Worm (Caenorhabditis elegans) whole organism, L2 larva: ENCODE measurements around the gene his-31.
A peak's percentile ranks its signal among the peaks of the same experiment; 100 is the strongest.

Experiments
- F13H6.1 ChIP-seq: sonication (generic microtip); optimal IDR thresholded peaks from 2 replicates; lab custom pipeline; 2016; ENCODE audit warnings: missing genetic modification characterization, missing compliant biosample characterization
- Y55F3AM.14 ChIP-seq: fragments of 200-800 bp; sonication (Bioruptor generic); optimal IDR thresholded peaks from 2 replicates; lab custom pipeline; 2018; ENCODE audit warnings: mild to moderate bottlenecking, missing genetic modification characterization, missing compliant biosample characterization
- alr-1 ChIP-seq: fragments of 150-350 bp; optimal IDR thresholded peaks from 2 replicates; lab custom pipeline; 2014; ENCODE audit warnings: missing biosample characterization, missing genetic modification characterization
- ama-1 ChIP-seq: fragments of 150-350 bp; optimal IDR thresholded peaks from 2 replicates; lab custom pipeline; 2018; ENCODE audit warnings: inconsistent platforms
- blmp-1 ChIP-seq: sonication (generic microtip); optimal IDR thresholded peaks from 2 replicates; lab custom pipeline; 2017; ENCODE audit warnings: missing genetic modification characterization, mild to moderate bottlenecking, missing compliant biosample characterization, antibody characterized with exemption, moderate library complexity; ENCODE audit not compliant: insufficient read depth
- crh-2 ChIP-seq: sonication (generic microtip); optimal IDR thresholded peaks from 2 replicates; lab custom pipeline; 2017; ENCODE audit warnings: missing biosample characterization, missing genetic modification characterization
- dmd-4 ChIP-seq: sonication (generic microtip); optimal IDR thresholded peaks from 2 replicates; lab custom pipeline; 2017; ENCODE audit warnings: missing biosample characterization, missing genetic modification characterization
- egl-27 ChIP-seq: sonication (generic microtip); optimal IDR thresholded peaks from 3 replicates; lab custom pipeline; 2017; ENCODE audit warnings: missing biosample characterization, missing genetic modification reagents, missing genetic modification characterization
- elt-3 ChIP-seq: sonication (generic microtip); optimal IDR thresholded peaks from 2 replicates; lab custom pipeline; 2017; ENCODE audit warnings: missing biosample characterization, missing genetic modification characterization
- fos-1 ChIP-seq: fragments of 150-350 bp; optimal IDR thresholded peaks from 2 replicates; lab custom pipeline; 2014; ENCODE audit warnings: missing biosample characterization, missing genetic modification characterization
- gmeb-1 ChIP-seq: fragments of 150-350 bp; optimal IDR thresholded peaks from 2 replicates; lab custom pipeline; 2014; ENCODE audit warnings: missing biosample characterization, missing genetic modification characterization
- lin-11 ChIP-seq: fragments of 150-350 bp; sonication (generic microtip); optimal IDR thresholded peaks from 2 replicates; lab custom pipeline; 2014; ENCODE audit warnings: missing biosample characterization, missing genetic modification characterization, inconsistent platforms, mixed read lengths
- lin-13 ChIP-seq: fragments of 150-350 bp; optimal IDR thresholded peaks from 2 replicates; lab custom pipeline; 2014; ENCODE audit warnings: missing biosample characterization, missing genetic modification reagents, missing genetic modification characterization
- lsy-2 ChIP-seq, 2 experiments: fragments of 150-350 bp in 1 of 2; sonication (generic microtip) in 1 of 2; optimal IDR thresholded peaks; 2 replicates each; lab custom pipeline; 2014 to 2017; ENCODE audit warnings: missing biosample characterization in 2 of 2, missing genetic modification characterization in 2 of 2
- mdl-1 ChIP-seq, 2 experiments: fragments of 150-350 bp in 1 of 2; sonication (generic microtip) in 1 of 2; optimal IDR thresholded peaks; 2 replicates each; lab custom pipeline; 2017; ENCODE audit warnings: missing biosample characterization in 2 of 2, missing genetic modification characterization in 2 of 2
- nhr-12 ChIP-seq: fragments of 150-350 bp; optimal IDR thresholded peaks from 2 replicates; lab custom pipeline; 2014; ENCODE audit warnings: missing biosample characterization, missing genetic modification characterization
- nhr-129 ChIP-seq: fragments of 150-350 bp; optimal IDR thresholded peaks from 2 replicates; lab custom pipeline; 2014; ENCODE audit warnings: missing biosample characterization, missing genetic modification characterization
- nhr-21 ChIP-seq: fragments of 150-350 bp; optimal IDR thresholded peaks from 2 replicates; lab custom pipeline; 2014; ENCODE audit warnings: missing biosample characterization, missing genetic modification characterization
- nhr-23 ChIP-seq: fragments of 150-350 bp; optimal IDR thresholded peaks from 2 replicates; lab custom pipeline; 2014; ENCODE audit warnings: missing biosample characterization, missing genetic modification reagents, missing genetic modification characterization
- nhr-25 ChIP-seq: fragments of 150-350 bp; sonication (generic microtip); optimal IDR thresholded peaks from 3 replicates; lab custom pipeline; 2014; ENCODE audit warnings: missing biosample characterization, missing genetic modification characterization
- nhr-6 ChIP-seq: fragments of 150-350 bp; optimal IDR thresholded peaks from 2 replicates; lab custom pipeline; 2014; ENCODE audit warnings: missing biosample characterization, missing genetic modification characterization
- peb-1 ChIP-seq: fragments of 150-350 bp; optimal IDR thresholded peaks from 2 replicates; lab custom pipeline; 2014; ENCODE audit warnings: missing biosample characterization, missing genetic modification characterization
- sma-3 ChIP-seq: sonication (generic microtip); optimal IDR thresholded peaks from 2 replicates; lab custom pipeline; 2016; ENCODE audit warnings: missing genetic modification reagents, missing genetic modification characterization, missing compliant biosample characterization
- sma-9 ChIP-seq, 2 experiments: fragments of 150-350 bp in 1 of 2; sonication (generic microtip) in 1 of 2; optimal IDR thresholded peaks; 2 replicates each; lab custom pipeline; 2014 to 2016; ENCODE audit warnings: missing genetic modification characterization in 2 of 2, mild to moderate bottlenecking in 1 of 2, missing biosample characterization in 1 of 2, missing compliant biosample characterization in 1 of 2, missing genetic modification reagents in 1 of 2, moderate library complexity in 1 of 2
- snpc-4 ChIP-seq: fragments of 150-350 bp; optimal IDR thresholded peaks from 2 replicates; lab custom pipeline; 2014; ENCODE audit warnings: missing biosample characterization, missing genetic modification characterization
- unc-55 ChIP-seq: fragments of 150-350 bp; sonication (generic microtip); optimal IDR thresholded peaks from 3 replicates; lab custom pipeline; 2014; ENCODE audit warnings: missing biosample characterization, missing genetic modification reagents, missing genetic modification characterization
- zag-1 ChIP-seq: fragments of 150-350 bp; optimal IDR thresholded peaks from 2 replicates; lab custom pipeline; 2014; ENCODE audit warnings: missing biosample characterization, missing genetic modification characterization
- ztf-1 ChIP-seq: fragments of 200-800 bp; sonication (Bioruptor generic); conservative IDR thresholded peaks from 2 replicates; pipeline ENCODE4 v1.3.6; 2022; ENCODE audit warnings: missing genetic modification characterization, missing compliant biosample characterization
- ztf-4 ChIP-seq: fragments of 150-350 bp; optimal IDR thresholded peaks from 2 replicates; lab custom pipeline; 2014; ENCODE audit warnings: missing biosample characterization, missing genetic modification characterization

Gene his-31

DNA sequence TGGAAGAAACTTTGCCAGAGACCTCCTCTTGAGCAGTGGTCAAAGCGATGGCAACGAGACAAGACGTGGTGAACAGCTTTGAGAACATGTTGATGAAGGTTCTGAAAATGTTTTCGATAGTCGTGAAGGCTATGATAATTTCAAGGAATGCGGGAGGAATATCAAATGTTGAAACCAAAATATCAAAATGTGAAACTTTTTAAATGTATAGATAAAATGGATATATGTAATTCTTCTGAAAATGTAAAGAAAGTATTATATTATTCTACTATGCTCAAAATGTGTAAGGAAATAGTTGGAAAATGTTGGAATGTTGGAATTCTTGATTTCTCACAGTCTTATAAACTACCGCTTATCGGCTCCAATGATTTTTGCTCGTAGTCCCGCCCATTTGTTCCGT, 35.4 kb upstream of the his-31 start, which contains the start of gene D2096.6:
D2096.6 (minus strand) TSS at position 101 of the 400 bp plus-strand sequence.
- TF ChIP-seq elt-3 (tag; lab: Kevin White, UChicago) (no peak), zag-1 (tag; lab: Kevin White, UChicago) (no peak), lsy-2 (tag; optimal IDR thresholded peaks at IDR 0.05; lab: Kevin White, UChicago) (no peak), dmd-4 (tag; lab: Kevin White, UChicago) (no peak), sma-3 (GFP tag; lab: Kevin White, UChicago) (no peak), snpc-4 (no peak), ztf-1 (GFP tag; lab: Robert Waterston, UW) (no peak), Y55F3AM.14 (no peak), F13H6.1 (tag; lab: Kevin White, UChicago) (no peak)

DNA sequence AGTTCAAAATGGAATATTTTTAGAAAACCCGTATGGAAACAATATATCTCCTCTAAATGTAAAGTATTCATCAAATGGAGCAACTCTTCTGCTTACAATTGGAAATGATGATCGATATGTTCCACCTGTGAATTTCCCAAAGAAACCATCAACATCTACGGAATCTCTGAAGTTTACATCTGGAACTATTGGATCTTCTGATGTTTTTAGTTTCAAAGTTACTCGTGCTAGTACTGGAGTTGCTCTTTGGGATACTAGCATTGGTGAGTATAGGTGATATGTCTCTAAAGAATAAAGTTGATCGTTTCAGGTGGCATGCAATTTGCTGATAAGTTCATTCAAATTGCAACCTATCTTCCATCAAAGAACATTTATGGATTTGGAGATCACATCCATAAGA, 34.1 kb upstream of the his-31 start:
- TF ChIP-seq sma-9 (GFP tag; optimal IDR thresholded peaks at IDR 0.05; lab: Kevin White, UChicago) (no peak), sma-9 (tag; optimal IDR thresholded peaks at IDR 0.05; lab: Kevin White, UChicago) (no peak), nhr-21 (tag; lab: Kevin White, UChicago) (no peak), ama-1 (lab: Kevin White, UChicago) (no peak), gmeb-1 (tag; lab: Kevin White, UChicago) (no peak), ztf-1 (GFP tag; lab: Robert Waterston, UW) (no peak), mdl-1 (tag; optimal IDR thresholded peaks at IDR 0.05; lab: Kevin White, UChicago) (no peak), nhr-23 (tag; lab: Kevin White, UChicago) (no peak)

DNA sequence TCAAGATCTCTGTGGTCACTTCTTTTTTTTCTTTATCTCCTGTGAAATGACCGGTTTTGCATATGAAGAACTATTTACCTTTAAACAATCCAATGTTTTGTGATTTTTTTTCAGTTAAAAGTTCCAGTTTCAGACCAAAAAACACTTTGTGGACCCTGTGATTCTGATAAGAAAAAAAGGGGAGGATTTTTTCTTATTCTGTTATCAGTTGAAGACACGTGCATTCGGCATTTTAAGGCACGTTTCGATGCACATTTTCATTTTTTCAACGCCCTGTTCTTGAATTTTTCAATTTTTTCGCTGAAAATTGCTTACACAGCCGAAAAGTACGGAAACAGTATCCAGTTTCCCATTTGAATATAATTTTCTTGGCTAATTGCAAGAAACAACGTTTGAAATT, 32.5 kb upstream of the his-31 start, which contains the start of gene aagr-1:
aagr-1 (plus strand) TSS at position 227 of the 400 bp plus-strand sequence.
- no peak for TF ChIP-seq ztf-4 (tag; lab: Kevin White, UChicago)
- TF ChIP-seq crh-2 (tag; lab: Kevin White, UChicago), result peak; percentile 47
- TF ChIP-seq blmp-1 (tag; lab: Kevin White, UChicago), result no peak
- no peak for TF ChIP-seq unc-55 (GFP tag; lab: Kevin White, UChicago)
- TF ChIP-seq nhr-21 (tag; lab: Kevin White, UChicago), result no peak
- TF ChIP-seq fos-1 (tag; lab: Kevin White, UChicago), result peak; percentile 45
- no peak for TF ChIP-seq lin-11
- TF ChIP-seq gmeb-1 (tag; lab: Kevin White, UChicago), result no peak
- TF ChIP-seq, all 48 proteins: peak for 2

ce11 chrIV:8363163-8363562, 29.4 kb upstream of the his-31 start, which contains the start of gene D2096.12:
Gene D2096.12 (plus strand): TSS chrIV:8363463.
- TF ChIP-seq sma-9 (GFP tag; optimal IDR thresholded peaks at IDR 0.05; lab: Kevin White, UChicago), result no peak
- TF ChIP-seq sma-9 (tag; optimal IDR thresholded peaks at IDR 0.05; lab: Kevin White, UChicago), result no peak

- TF ChIP-seq unc-55 (GFP tag; lab: Kevin White, UChicago) (no peak), peb-1 (tag; lab: Kevin White, UChicago) (no peak), lsy-2 (tag; optimal IDR thresholded peaks at IDR 0.05; lab: Kevin White, UChicago) (no peak), nhr-21 (tag; lab: Kevin White, UChicago) (no peak), nhr-129 (tag; lab: Kevin White, UChicago) (no peak), sma-9 (GFP tag; optimal IDR thresholded peaks at IDR 0.05; lab: Kevin White, UChicago) (no peak), sma-9 (tag; optimal IDR thresholded peaks at IDR 0.05; lab: Kevin White, UChicago) (no peak), egl-27 (tag; lab: Kevin White, UChicago) (no peak), ama-1 (lab: Kevin White, UChicago) (no peak), alr-1 (tag; lab: Kevin White, UChicago) (no peak), nhr-25 (no peak), ztf-1 (GFP tag; lab: Robert Waterston, UW) (no peak), gmeb-1 (tag; lab: Kevin White, UChicago) (no peak), blmp-1 (tag; lab: Kevin White, UChicago) (no peak), mdl-1 (tag; optimal IDR thresholded peaks at IDR 0.05; lab: Kevin White, UChicago) (no peak), nhr-12 (tag; lab: Kevin White, UChicago) (no peak), crh-2 (tag; lab: Kevin White, UChicago) (no peak), lin-13 (GFP tag; lab: Kevin White, UChicago) (no peak), nhr-6 (tag; lab: Kevin White, UChicago) (no peak), zag-1 (tag; lab: Kevin White, UChicago) (no peak)
These were observed 27.0 kb upstream of the his-31 start, which contains the start of gene sqv-1 for ce11 chrIV:8360817-8361216. Gene sqv-1 (plus strand): TSS chrIV:8361117.
